Worm (Caenorhabditis elegans) whole organism, young adult: ENCODE results near the gene mig-18.
A peak's percentile ranks its signal among the peaks of the same experiment; 100 is the strongest.
"Not testable (repeated sequence)": the region's sequence is repeated elsewhere in the genome, so short reads cannot be mapped to it uniquely, and the experiment has no call there.

Experiments used
- B0019.2 ChIP-seq: fragments of 200-800 bp; sonication (Bioruptor generic); conservative IDR thresholded peaks from 2 replicates; pipeline ENCODE4 v1.3.6; 2022; ENCODE audit warnings: missing genetic modification reagents, missing genetic modification characterization, missing compliant biosample characterization
- F33H1.4 ChIP-seq: fragments of 200-800 bp; sonication (Bioruptor generic); IDR thresholded peaks from 2 replicates; pipeline ENCODE4 v1.3.6; 2022; ENCODE audit warnings: missing genetic modification reagents, missing genetic modification characterization, missing compliant biosample characterization
- F49E8.2 ChIP-seq: sonication (generic microtip); optimal IDR thresholded peaks from 3 replicates; lab custom pipeline; 2017; ENCODE audit warnings: missing genetic modification characterization, mild to moderate bottlenecking, missing compliant biosample characterization, antibody characterized with exemption, moderate library complexity; ENCODE audit not compliant: insufficient read depth
- F52B5.7 ChIP-seq: sonication (generic microtip); optimal IDR thresholded peaks from 2 replicates; lab custom pipeline; 2016; ENCODE audit warnings: mild to moderate bottlenecking, missing genetic modification characterization, missing compliant biosample characterization
- Y56A3A.18 ChIP-seq: fragments of 200-800 bp; sonication (Bioruptor generic); IDR thresholded peaks from 2 replicates; pipeline ENCODE4 v1.3.6; 2022; ENCODE audit warnings: missing genetic modification reagents, missing genetic modification characterization, missing compliant biosample characterization
- ccch-3 ChIP-seq: fragments of 200-800 bp; sonication (Bioruptor generic); optimal IDR thresholded peaks from 2 replicates; lab custom pipeline; 2018; ENCODE audit warnings: mild to moderate bottlenecking, missing genetic modification characterization, missing compliant biosample characterization
- ceh-27 ChIP-seq: fragments of 200-800 bp; sonication (Bioruptor generic); optimal IDR thresholded peaks from 2 replicates; lab custom pipeline; 2018; ENCODE audit warnings: mild to moderate bottlenecking, missing genetic modification characterization, moderate library complexity, missing compliant biosample characterization
- ceh-58 ChIP-seq: fragments of 200-800 bp; sonication (Bioruptor generic); IDR thresholded peaks from 2 replicates; pipeline ENCODE4 v1.3.6; 2022; ENCODE audit warnings: missing genetic modification characterization, missing compliant biosample characterization
- ceh-91 ChIP-seq: fragments of 200-800 bp; sonication (Bioruptor generic); IDR thresholded peaks from 2 replicates; pipeline ENCODE4 v1.3.6; 2022; ENCODE audit warnings: missing genetic modification reagents, missing genetic modification characterization, missing compliant biosample characterization
- dox-1 ChIP-seq: fragments of 200-800 bp; sonication (Bioruptor generic); IDR thresholded peaks from 2 replicates; pipeline ENCODE4 v1.3.6; 2022; ENCODE audit warnings: missing genetic modification reagents, missing genetic modification characterization, missing compliant biosample characterization
- dpl-1 ChIP-seq: fragments of 150-350 bp; optimal IDR thresholded peaks from 2 replicates; lab custom pipeline; 2014; ENCODE audit warnings: missing biosample characterization, missing genetic modification reagents, missing genetic modification characterization
- fkh-3 ChIP-seq: sonication (generic microtip); optimal IDR thresholded peaks from 2 replicates; lab custom pipeline; 2016; ENCODE audit warnings: mild to moderate bottlenecking, missing genetic modification characterization, missing compliant biosample characterization
- him-1 ChIP-seq: sonication (generic microtip); optimal IDR thresholded peaks from 2 replicates; lab custom pipeline; 2016; ENCODE audit warnings: missing genotype, missing genetic modification reagents, missing genetic modification characterization, missing compliant biosample characterization
- hlh-26 ChIP-seq: fragments of 200-800 bp; sonication (Bioruptor generic); conservative IDR thresholded peaks from 2 replicates; pipeline ENCODE4 v1.3.6; 2022; ENCODE audit warnings: missing genetic modification reagents, missing genetic modification characterization, missing compliant biosample characterization
- hmg-1.2 ChIP-seq: fragments of 200-800 bp; sonication (Bioruptor generic); IDR thresholded peaks from 2 replicates; pipeline ENCODE4 v1.3.6; 2022; ENCODE audit warnings: missing genetic modification reagents, missing genetic modification characterization, missing compliant biosample characterization
- lag-1 ChIP-seq: fragments of 200-800 bp; sonication (Bioruptor generic); IDR thresholded peaks from 2 replicates; pipeline ENCODE4 v1.3.6; 2022; ENCODE audit warnings: missing genetic modification reagents, missing genetic modification characterization, missing compliant biosample characterization
- lin-40 ChIP-seq: sonication (generic microtip); optimal IDR thresholded peaks from 2 replicates; lab custom pipeline; 2016; ENCODE audit warnings: missing genetic modification characterization, mild to moderate bottlenecking, missing compliant biosample characterization, missing genotype, missing genetic modification reagents
- lir-1 ChIP-seq: fragments of 200-800 bp; sonication (Bioruptor generic); conservative IDR thresholded peaks from 2 replicates; pipeline ENCODE4 v1.3.6; 2022; ENCODE audit warnings: missing genetic modification reagents, missing genetic modification characterization, missing compliant biosample characterization
- lsy-27 ChIP-seq: sonication (generic microtip); optimal IDR thresholded peaks from 2 replicates; lab custom pipeline; 2017; ENCODE audit warnings: missing genetic modification characterization, mild to moderate bottlenecking, missing compliant biosample characterization, antibody characterized with exemption, missing genotype, borderline replicate concordance; ENCODE audit not compliant: insufficient read depth
- madf-8 ChIP-seq: fragments of 200-800 bp; sonication (Bioruptor generic); conservative IDR thresholded peaks from 2 replicates; pipeline ENCODE4 v1.3.6; 2022; ENCODE audit warnings: missing genetic modification reagents, missing genetic modification characterization, missing compliant biosample characterization
- rpc-1 ChIP-seq, 2 experiments: fragments of 150-350 bp in 1 of 2; sonication (generic microtip) in 1 of 2; optimal IDR thresholded peaks; 2 replicates each; lab custom pipeline; 2014 to 2018; ENCODE audit warnings: missing biosample characterization in 1 of 2, missing genetic modification characterization in 1 of 2, missing genetic modification reagents in 1 of 2, missing genotype in 1 of 2
- sea-2 ChIP-seq: fragments of 200-800 bp; sonication (Bioruptor generic); IDR thresholded peaks from 2 replicates; pipeline ENCODE4 v1.3.6; 2022; ENCODE audit warnings: missing genetic modification characterization, missing compliant biosample characterization
- snpc-4 ChIP-seq, 5 experiments: fragments of 150-350 bp in 1 of 5; sonication (generic microtip) in 4 of 5; optimal IDR thresholded peaks; 2 replicates each; lab custom pipeline; 2014 to 2018; ENCODE audit warnings: missing genetic modification characterization in 5 of 5, missing biosample characterization in 3 of 5, antibody characterized with exemption in 2 of 5, mild to moderate bottlenecking in 2 of 5, missing compliant biosample characterization in 2 of 5, missing genotype in 2 of 5, moderate library complexity in 2 of 5, missing genetic modification reagents in 1 of 5
- somi-1 ChIP-seq: fragments of 200-800 bp; sonication (Bioruptor generic); optimal IDR thresholded peaks from 2 replicates; lab custom pipeline; 2018; ENCODE audit warnings: mild to moderate bottlenecking, missing genetic modification characterization, missing compliant biosample characterization
- sptf-2 ChIP-seq: fragments of 200-800 bp; sonication (Bioruptor generic); optimal IDR thresholded peaks from 2 replicates; lab custom pipeline; 2018; ENCODE audit warnings: mild to moderate bottlenecking, missing genetic modification characterization, missing compliant biosample characterization
- tbx-9 ChIP-seq: sonication (generic microtip); optimal IDR thresholded peaks from 2 replicates; lab custom pipeline; 2016; ENCODE audit warnings: borderline replicate concordance, missing genetic modification characterization, inconsistent platforms, missing compliant biosample characterization
- ztf-22 ChIP-seq: fragments of 200-800 bp; sonication (Bioruptor generic); optimal IDR thresholded peaks from 2 replicates; lab custom pipeline; 2018; ENCODE audit warnings: mild to moderate bottlenecking, missing genetic modification characterization, moderate library complexity, missing compliant biosample characterization
- ztf-28 ChIP-seq: fragments of 200-800 bp; sonication (Bioruptor generic); IDR thresholded peaks from 2 replicates; pipeline ENCODE4 v1.3.6; 2022; ENCODE audit warnings: missing genetic modification reagents, missing genetic modification characterization, missing compliant biosample characterization

The mig-18 gene

DNA sequence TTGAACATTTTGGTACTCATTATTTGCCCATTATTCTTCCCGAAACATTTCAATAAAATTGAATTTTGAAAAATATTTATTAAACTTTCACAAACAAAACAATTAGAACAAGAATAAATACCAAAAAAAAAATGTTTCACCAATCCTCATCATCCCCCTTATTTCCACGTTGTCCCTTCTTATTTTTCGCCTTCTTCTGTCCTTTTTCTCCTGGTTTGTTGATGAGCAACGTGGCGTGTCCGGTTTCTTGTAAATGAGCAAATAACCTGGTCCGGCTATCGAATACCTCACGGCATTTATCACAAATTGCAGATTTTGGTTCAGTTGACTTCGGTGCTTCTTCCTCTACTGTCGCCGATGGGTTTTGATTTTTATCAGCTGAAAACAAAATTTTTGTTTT, 12.2 kb upstream of the mig-18 start:
- no peak for TF ChIP-seq him-1 (tag; lab: Kevin White, UChicago)

DNA sequence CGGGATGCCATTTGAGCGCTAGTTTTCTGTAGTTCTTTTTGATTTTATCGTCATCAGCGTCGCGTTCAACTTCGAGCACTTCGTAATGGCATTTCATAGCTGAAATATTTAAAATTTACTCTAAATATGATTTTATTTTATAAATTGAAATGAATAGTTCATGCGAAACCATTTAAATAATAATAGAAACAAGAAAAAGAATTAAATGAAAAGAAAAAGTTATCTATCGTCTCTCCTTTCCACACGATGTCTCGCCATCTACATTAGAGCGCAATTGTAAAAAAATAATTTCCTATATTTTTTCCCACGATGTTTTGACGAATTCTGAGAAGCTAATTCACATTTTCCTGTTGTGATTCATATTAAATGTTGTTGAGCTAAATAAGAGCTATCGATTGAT, 9.8 kb upstream of the mig-18 start, which contains the start of gene dnj-17:
Gene dnj-17 (minus strand): TSS at position 101 of the 400 bp plus-strand sequence.
- TF ChIP-seq dpl-1: no peak
- TF ChIP-seq ceh-91 (GFP tag; lab: Robert Waterston, UW): no peak
- TF ChIP-seq lag-1 (GFP tag; lab: Robert Waterston, UW): no peak
- peak; percentile 72 for TF ChIP-seq hmg-1.2 (GFP tag; lab: Robert Waterston, UW)

DNA sequence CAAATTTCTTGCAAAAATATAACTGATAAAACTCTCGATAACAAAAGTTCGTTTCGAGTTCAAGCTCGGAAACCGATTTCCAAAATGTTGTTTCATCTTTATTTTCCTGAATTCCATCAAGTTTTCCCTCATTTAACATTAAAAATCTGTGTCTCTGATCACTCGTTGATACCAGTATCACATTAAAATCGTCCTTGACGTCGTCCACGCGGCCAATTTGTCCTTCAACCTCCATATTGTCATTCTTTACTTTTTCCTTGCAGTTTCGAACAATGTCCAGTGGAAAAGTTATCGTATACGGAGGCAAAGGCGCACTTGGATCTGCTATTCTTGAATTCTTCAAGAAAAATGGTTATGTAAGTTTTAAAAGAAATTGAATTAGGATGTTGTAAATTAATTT, 9.4 kb upstream of the mig-18 start, which contains the start of gene qdpr-1:
Gene qdpr-1 (plus strand): TSS at position 264 of the 400 bp plus-strand sequence.
- TF ChIP-seq F49E8.2 (tag; lab: Kevin White, UChicago): no peak
- no peak for TF ChIP-seq somi-1 (GFP tag; lab: Kevin White, UChicago)
- TF ChIP-seq ztf-22 (GFP tag; lab: Kevin White, UChicago): no peak
- no peak for TF ChIP-seq F33H1.4 (GFP tag; lab: Robert Waterston, UW)
- no peak for TF ChIP-seq tbx-9 (tag; lab: Kevin White, UChicago)
- no peak for TF ChIP-seq F52B5.7 (tag; lab: Kevin White, UChicago)
- no peak for TF ChIP-seq madf-8
- TF ChIP-seq snpc-4 (GFP tag; optimal IDR thresholded peaks at IDR 0.05; lab: Kevin White, UChicago): no peak
- TF ChIP-seq snpc-4 (tag; optimal IDR thresholded peaks at IDR 0.05; lab: Kevin White, UChicago): no peak
- TF ChIP-seq ztf-28 (GFP tag; lab: Robert Waterston, UW): no peak

DNA sequence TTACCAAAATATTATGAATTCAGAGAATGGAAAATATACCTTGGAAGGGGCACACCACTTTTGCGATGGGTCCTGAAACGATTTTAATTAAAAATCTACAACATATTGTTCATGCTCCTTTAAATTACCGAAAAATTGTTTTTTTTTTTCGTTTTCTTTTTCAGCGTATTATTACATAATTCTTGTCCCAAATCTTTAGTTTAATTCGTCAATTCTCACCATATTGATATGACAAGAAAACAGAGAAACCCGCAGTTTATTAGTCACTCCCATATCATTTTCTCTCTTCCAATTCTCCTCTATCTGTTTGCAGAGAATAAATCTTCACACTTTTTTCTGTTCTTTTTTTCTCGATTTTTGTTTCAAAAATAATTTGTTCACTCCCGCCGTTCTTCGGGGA, 7.8 kb upstream of the mig-18 start, which contains the start of gene F11F1.1:
Gene F11F1.1 (plus strand): TSS at position 301 of the 400 bp plus-strand sequence.
- no peak for TF ChIP-seq Y56A3A.18 (GFP tag; lab: Robert Waterston, UW)
- TF ChIP-seq sea-2: no peak
- no peak for TF ChIP-seq B0019.2 (GFP tag; lab: Robert Waterston, UW)
- no peak for TF ChIP-seq sptf-2
- no peak for TF ChIP-seq lir-1 (GFP tag; lab: Robert Waterston, UW)
- TF ChIP-seq hlh-26 (GFP tag; lab: Robert Waterston, UW): no peak

DNA sequence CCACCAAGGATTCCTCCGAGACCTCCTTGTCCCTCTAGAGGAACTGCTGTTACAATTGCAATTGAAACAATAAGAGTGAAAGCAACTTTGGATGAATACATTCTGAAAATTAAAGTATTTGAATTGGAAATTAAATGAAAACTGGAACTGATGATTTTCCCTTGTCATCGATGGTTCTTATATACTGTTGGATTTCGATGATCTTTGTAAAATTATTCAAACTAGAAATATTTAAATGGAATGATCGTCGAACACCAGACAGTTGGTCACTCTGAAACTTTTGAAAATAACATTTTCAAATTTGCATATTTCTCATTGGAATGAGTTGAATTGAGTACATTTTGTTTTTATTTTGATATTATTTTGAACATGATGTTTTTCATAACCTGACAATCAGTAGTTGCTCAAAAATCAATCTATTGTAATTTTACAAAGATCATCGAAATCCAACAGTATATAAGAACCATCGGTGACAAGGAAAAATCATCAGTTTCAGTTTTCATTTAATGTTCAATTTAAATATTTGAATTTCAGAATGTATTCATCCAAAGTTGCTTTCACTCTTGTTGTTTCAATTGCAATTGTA, 1.3 kb upstream of the mig-18 start, which contains the start of the genes srlf-9 and srlf-10:
Gene srlf-9 (minus strand): TSS at position 101 of the 586 bp plus-strand sequence.
Gene srlf-10 (plus strand): TSS at position 536 of the 586 bp plus-strand sequence.
- not testable (repeated sequence) for TF ChIP-seq ccch-3 (GFP tag; lab: Kevin White, UChicago); F52B5.7 (tag; lab: Kevin White, UChicago); lsy-27 (tag; lab: Kevin White, UChicago)

DNA sequence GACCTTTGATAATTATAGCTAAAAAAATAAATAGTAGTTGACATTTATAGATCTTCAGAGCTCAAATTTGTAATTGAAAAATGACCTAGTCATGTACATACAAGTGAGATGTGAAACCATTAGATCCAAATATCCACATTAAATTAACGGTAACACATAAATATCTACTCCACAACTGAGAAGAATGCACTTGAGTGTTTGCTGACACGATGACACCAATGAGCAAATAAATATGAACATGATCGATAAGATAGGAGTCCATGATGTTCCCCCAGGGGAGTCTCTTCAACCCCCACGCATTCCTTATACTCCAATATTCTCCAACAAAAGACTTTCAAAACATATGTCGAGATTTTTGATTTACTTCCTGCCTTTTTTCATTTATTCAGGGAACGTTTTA, 1.4 kb downstream of the mig-18 start, which contains the start of gene ttr-52:
Gene ttr-52 (plus strand): TSS at position 301 of the 400 bp plus-strand sequence.
- TF ChIP-seq ceh-58 (GFP tag; lab: Robert Waterston, UW) (no peak), Y56A3A.18 (GFP tag; lab: Robert Waterston, UW) (no peak), ceh-27 (GFP tag; lab: Kevin White, UChicago) (no peak), lin-40 (tag; lab: Kevin White, UChicago) (no peak), dox-1 (GFP tag; lab: Robert Waterston, UW) (no peak), rpc-1 (optimal IDR thresholded peaks at IDR 0.05; lab: Kevin White, UChicago) (no peak), rpc-1 (tag; optimal IDR thresholded peaks at IDR 0.05; lab: Kevin White, UChicago) (no peak), fkh-3 (tag; lab: Kevin White, UChicago) (no peak)
- TF ChIP-seq, all 124 proteins: peak for 0
